Worm (Caenorhabditis elegans): ENCODE results near the gene unc-33.

unc-33 gene

DNA sequence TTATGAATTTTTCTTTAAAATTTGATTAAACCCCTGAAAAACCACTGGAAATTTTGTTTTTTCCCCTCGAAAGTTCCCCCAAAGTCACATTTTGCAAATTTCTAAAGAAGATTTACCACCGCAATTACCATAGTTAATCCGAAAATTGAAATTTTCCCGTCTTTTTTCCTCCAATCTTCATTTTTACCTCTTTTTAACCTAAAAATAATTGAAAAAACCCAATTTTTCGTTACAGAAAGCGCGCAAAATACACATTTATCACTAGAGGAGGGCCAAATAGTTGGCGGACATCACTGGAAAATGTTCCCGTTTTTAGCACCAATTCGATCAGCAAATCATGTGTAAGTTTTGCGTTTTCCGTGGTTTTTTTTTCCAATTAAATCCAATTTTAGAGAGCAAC is at the start of gene unc-33:
TSS of gene unc-33 (plus strand) at position 301 of the 400 bp plus-strand sequence.
- TF ChIP-seq dao-5 (tag; optimal IDR thresholded peaks at IDR 0.05) (no peak), W03F9.2 (tag; optimal IDR thresholded peaks at IDR 0.05) (no peak), him-1 (tag; optimal IDR thresholded peaks at IDR 0.05) (no peak)

ce11 chrIV:3467128-3467527 is 49.6 kb upstream of the unc-33 start, which contains the start of gene F58E2.3:
Gene F58E2.3, plus strand, starts transcription at chrIV:3467428.
- TF ChIP-seq W03F9.2 (tag; optimal IDR thresholded peaks at IDR 0.05) (no peak), him-1 (tag; optimal IDR thresholded peaks at IDR 0.05) (no peak), dao-5 (tag; optimal IDR thresholded peaks at IDR 0.05) (no peak)

DNA sequence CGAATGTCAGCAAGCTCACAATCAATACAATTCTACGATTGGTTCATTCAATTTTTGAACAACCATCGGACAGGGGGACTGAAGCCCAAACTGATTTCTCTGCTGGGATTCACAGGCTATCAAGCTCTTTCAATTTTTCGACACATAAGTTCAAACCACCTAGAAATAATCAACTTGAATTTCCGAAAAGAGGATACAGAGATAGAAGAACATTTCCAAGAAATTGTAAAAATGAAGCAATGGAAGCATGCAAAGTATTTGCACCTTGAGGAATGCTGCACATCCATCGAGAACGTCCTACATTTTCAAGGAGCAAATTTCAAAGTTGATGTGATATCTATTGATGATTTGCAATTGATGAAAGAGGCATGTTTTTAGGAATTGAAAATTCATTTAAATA is 48.9 kb upstream of the unc-33 start:
- TF ChIP-seq dao-5 (tag; optimal IDR thresholded peaks at IDR 0.05): no peak
- TF ChIP-seq him-1 (tag; optimal IDR thresholded peaks at IDR 0.05): no peak
- TF ChIP-seq W03F9.2 (tag; optimal IDR thresholded peaks at IDR 0.05): no peak

DNA sequence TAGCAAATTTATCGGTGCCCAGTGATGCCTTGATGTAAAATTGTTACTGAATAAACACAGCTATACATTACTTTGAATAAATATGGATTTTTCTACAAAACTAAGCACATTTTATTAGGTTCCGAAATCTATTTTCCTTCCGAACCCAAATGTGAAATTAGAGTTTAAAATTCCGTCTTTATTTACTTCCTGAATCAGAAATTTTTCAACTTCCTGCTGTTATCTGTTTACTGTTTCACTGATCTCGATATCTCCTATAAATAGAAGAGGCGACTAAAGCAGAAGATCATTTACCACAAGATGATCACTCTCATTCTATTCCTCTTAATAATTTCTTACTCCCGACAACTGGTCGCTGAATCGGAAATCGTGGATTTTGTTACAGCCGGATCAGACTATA is 46.9 kb upstream of the unc-33 start, which contains the start of gene F58E2.2:
TSS of gene F58E2.2 (plus strand) at position 301 of the 400 bp plus-strand sequence.
- TF ChIP-seq W03F9.2 (tag; optimal IDR thresholded peaks at IDR 0.05) (no peak), him-1 (tag; optimal IDR thresholded peaks at IDR 0.05) (no peak), dao-5 (tag; optimal IDR thresholded peaks at IDR 0.05) (no peak)

- TF ChIP-seq him-1 (tag; optimal IDR thresholded peaks at IDR 0.05) (no peak), dao-5 (tag; optimal IDR thresholded peaks at IDR 0.05) (no peak), W03F9.2 (tag; optimal IDR thresholded peaks at IDR 0.05) (no peak)
Observed at ce11 chrIV:3477124-3477523, 39.6 kb upstream of the unc-33 start, which contains the start of gene srz-69. Gene srz-69, minus strand, starts transcription at chrIV:3477224.

ce11 chrIV:3478911-3479385 is 37.7 kb upstream of the unc-33 start, which contains the start of the genes srz-70 and C09G12.5:
Gene srz-70, minus strand, starts transcription at chrIV:3479011.
Gene C09G12.5, plus strand, starts transcription at chrIV:3479335.
- TF ChIP-seq him-1 (tag; optimal IDR thresholded peaks at IDR 0.05): no peak
- no peak for TF ChIP-seq W03F9.2 (tag; optimal IDR thresholded peaks at IDR 0.05)
- no peak for TF ChIP-seq dao-5 (tag; optimal IDR thresholded peaks at IDR 0.05)

DNA sequence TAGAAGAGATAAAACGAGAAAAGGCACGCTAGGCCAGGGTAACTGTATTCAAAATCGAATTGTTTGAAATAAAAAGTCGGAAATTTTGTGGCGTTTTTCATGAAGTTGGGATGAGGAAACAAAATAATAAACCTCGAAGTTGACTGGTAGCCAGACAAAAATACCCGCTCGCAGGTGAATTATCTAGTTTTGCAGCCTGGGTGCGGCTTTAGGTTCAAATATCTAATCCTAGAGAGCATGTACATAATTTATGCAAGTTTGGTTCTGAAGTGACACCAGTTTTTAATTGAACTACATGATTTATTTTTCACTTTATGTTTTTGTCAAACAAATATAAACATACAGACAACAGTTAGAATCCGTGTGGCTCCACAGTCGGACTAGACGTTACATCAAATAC is 34.9 kb upstream of the unc-33 start, which contains the start of gene srz-37:
TSS of gene srz-37 (minus strand) at position 101 of the 400 bp plus-strand sequence.
- TF ChIP-seq dao-5 (tag; optimal IDR thresholded peaks at IDR 0.05): no peak
- no peak for TF ChIP-seq him-1 (tag; optimal IDR thresholded peaks at IDR 0.05)
- no peak for TF ChIP-seq W03F9.2 (tag; optimal IDR thresholded peaks at IDR 0.05)

DNA sequence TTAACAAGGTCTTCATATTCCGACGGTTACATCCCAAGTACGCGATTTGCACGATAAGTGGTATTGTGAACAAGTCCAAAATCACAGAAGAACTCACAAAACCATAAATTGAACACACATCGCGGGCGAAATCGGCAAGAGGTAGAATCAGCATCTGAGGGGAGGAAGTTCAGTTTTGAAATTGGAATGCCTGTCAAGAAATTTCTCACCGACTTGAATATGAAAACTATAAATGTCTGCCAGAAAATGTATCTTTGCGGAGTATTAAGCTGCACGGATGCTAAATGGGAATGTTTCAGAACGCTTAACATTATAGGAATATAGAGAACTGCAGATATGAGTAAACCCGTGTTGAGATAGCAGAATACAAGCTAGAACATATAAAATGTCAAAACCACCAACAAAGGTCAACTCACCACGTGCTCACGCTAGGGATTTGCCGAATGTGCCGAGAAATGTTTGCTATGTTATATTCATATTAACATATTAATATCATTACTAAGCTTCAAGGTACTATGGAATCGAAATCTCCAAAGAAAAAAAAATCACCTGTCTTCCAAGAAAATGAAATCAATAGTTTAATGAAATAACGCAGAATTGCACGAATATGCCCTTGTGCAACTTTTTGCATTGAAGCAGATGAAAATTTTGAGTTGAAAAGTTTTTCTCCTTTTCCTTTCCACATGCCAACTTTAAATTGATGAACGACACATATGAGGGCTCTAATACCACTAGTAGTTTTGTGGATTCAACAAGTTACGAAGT is 34.3 kb upstream of the unc-33 start, which contains the start of gene srz-82:
TSS of gene srz-82 (plus strand) at position 701 of the 765 bp plus-strand sequence.
- TF ChIP-seq dao-5 (tag; optimal IDR thresholded peaks at IDR 0.05): no peak
- TF ChIP-seq him-1 (tag; optimal IDR thresholded peaks at IDR 0.05): no peak
- TF ChIP-seq W03F9.2 (tag; optimal IDR thresholded peaks at IDR 0.05): no peak

DNA sequence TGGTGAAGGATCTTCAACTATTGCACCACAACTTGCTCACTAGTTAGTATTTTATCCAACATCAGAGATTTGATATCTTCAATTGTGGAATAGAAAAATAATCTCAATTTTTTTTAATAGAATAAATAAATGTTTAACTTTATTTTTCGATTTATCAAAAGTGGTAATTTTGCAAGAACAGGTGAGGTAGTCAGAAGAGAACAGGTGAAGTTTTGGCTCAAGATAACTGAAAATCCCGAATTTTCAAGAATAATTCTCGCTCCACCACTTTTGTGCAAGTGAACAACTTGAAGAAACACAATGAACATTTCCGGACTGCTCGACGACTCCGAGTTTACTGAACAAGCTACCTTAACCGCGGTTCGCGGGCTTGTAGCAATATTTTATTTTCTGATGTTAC is 25.2 kb upstream of the unc-33 start, which contains the start of gene srz-78:
TSS of gene srz-78 (plus strand) at position 301 of the 400 bp plus-strand sequence.
- TF ChIP-seq W03F9.2 (tag; optimal IDR thresholded peaks at IDR 0.05) (no peak), him-1 (tag; optimal IDR thresholded peaks at IDR 0.05) (no peak), dao-5 (tag; optimal IDR thresholded peaks at IDR 0.05) (no peak)

DNA sequence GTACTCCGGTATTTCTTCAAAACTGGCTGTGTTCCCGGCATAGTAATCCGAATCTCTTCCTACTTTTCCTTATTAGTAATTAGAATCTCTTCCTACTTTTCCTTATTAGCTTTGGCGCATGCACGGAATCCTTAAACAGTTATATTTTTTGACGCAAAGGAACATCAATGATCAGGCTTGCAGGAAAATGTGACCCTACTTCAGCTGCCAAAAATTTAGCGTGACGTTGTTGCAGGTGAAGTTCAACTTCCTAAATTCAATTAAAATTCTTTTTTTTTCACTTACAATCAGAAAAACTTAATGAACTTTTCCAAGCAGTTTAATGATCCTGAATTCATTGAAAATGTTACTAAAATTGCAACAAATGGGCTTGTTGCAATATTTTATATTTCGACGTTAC is 23.4 kb upstream of the unc-33 start, which contains the start of gene srz-79:
TSS of gene srz-79 (plus strand) at position 301 of the 400 bp plus-strand sequence.
- TF ChIP-seq dao-5 (tag; optimal IDR thresholded peaks at IDR 0.05): no peak
- no peak for TF ChIP-seq him-1 (tag; optimal IDR thresholded peaks at IDR 0.05)
- no peak for TF ChIP-seq W03F9.2 (tag; optimal IDR thresholded peaks at IDR 0.05)

- TF ChIP-seq W03F9.2 (tag; optimal IDR thresholded peaks at IDR 0.05) (no peak), dao-5 (tag; optimal IDR thresholded peaks at IDR 0.05) (no peak), him-1 (tag; optimal IDR thresholded peaks at IDR 0.05) (no peak)
Observed at ce11 chrIV:3496358-3496757, 20.3 kb upstream of the unc-33 start, which contains the start of gene C09G12.17. Gene C09G12.17, minus strand, starts transcription at chrIV:3496458.

DNA sequence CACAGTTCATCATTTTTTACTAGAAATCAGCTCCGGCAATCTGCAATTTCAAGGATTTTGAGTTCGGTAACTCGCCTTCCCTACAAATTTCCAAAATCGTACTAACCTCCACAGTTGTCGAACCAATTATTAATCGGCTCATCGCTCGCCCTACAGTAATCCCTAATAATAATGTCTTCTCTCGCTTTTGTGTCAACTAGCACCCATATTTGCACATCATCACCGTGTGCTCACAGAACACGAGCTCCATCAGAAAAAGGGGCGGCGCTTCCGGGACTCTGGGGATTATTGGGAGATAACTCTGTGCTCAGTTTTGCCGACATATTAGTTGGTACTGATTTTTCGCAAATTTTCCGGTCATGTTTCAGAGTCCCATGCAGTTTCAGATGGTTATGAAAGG is 18.8 kb upstream of the unc-33 start, which contains the start of gene ceh-53:
TSS of gene ceh-53 (plus strand) at position 301 of the 400 bp plus-strand sequence.
- no peak for TF ChIP-seq W03F9.2 (tag; optimal IDR thresholded peaks at IDR 0.05)
- no peak for TF ChIP-seq him-1 (tag; optimal IDR thresholded peaks at IDR 0.05)
- no peak for TF ChIP-seq dao-5 (tag; optimal IDR thresholded peaks at IDR 0.05)

DNA sequence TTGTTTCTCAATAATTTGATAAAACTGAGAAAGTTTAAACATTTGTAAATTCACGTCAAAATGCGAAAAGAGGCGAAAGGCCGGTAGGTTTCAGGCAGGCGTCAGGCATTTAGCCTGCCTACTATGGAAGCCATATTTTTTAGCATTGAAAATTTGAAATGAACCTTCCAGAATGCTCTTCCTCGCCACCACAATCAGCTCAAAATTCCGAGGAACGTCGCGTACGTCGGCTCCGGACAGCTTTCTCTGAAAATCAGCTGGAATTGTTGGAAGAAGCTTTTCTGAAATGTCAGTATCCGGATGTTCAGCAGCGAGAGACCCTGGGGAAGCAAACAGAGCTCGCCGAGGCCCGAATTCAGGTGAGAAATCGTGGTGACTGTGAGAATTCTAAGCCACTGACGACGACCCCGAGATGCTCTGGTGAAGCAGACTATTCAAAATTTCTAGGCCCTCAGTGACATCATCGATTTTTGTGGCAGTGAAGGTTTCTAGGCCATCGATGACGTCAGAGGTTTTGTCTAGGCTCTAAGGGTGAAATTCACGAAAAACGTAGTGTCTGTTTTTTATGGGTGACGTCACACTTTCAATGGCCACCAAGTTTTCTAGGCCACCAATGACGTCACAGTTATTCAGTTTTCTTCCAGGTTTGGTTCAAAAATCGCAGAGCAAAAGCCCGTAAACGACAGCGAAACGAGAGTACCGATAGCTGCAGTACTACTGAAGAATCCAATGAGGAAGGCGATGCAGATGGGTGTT is 14.5 kb upstream of the unc-33 start:
- no peak for TF ChIP-seq him-1 (tag; optimal IDR thresholded peaks at IDR 0.05)
- TF ChIP-seq W03F9.2 (tag; optimal IDR thresholded peaks at IDR 0.05): no peak
- TF ChIP-seq dao-5 (tag; optimal IDR thresholded peaks at IDR 0.05): no peak
